Worm (Caenorhabditis elegans): ENCODE results near the gene F16B4.2.

F16B4.2 gene

ce11 chrV:1648000-1648399, 47.2 kb downstream of the F16B4.2 start, which contains the start of gene irld-45:
irld-45 (plus strand) TSS chrV:1648300.
- TF ChIP-seq tra-4 (tag; optimal IDR thresholded peaks at IDR 0.05) (no peak), ceh-13 (GFP tag; optimal IDR thresholded peaks at IDR 0.05) (no peak), flt-1 (GFP tag; IDR thresholded peaks at IDR 0.05) (no peak), F13C5.2 (tag; optimal IDR thresholded peaks at IDR 0.05) (no peak), sea-1 (GFP tag; conservative IDR thresholded peaks at IDR 0.05) (no peak), hnd-1 (tag; optimal IDR thresholded peaks at IDR 0.05) (no peak), hmbx-1 (tag; optimal IDR thresholded peaks at IDR 0.05) (no peak), ama-1 (optimal IDR thresholded peaks at IDR 0.05) (no peak)

ce11 chrV:1651045-1651444, 50.2 kb downstream of the F16B4.2 start, which contains the start of gene irld-44:
irld-44 (plus strand) TSS chrV:1651345.
- no peak for TF ChIP-seq ceh-36 (tag; optimal IDR thresholded peaks at IDR 0.05)
- TF ChIP-seq tbx-37 (GFP tag; conservative IDR thresholded peaks at IDR 0.05), result no peak
- no peak for TF ChIP-seq ama-1 (optimal IDR thresholded peaks at IDR 0.05)
- no peak for TF ChIP-seq F13C5.2 (tag; optimal IDR thresholded peaks at IDR 0.05)
- TF ChIP-seq tbx-11 (GFP tag; IDR thresholded peaks at IDR 0.05), result no peak
- no peak for TF ChIP-seq hnd-1 (tag; optimal IDR thresholded peaks at IDR 0.05)
- no peak for TF ChIP-seq sea-1 (GFP tag; conservative IDR thresholded peaks at IDR 0.05)

All from whole organism, early embryonic.